Worm (Caenorhabditis elegans): ENCODE data around the gene srw-136.

DNA sequence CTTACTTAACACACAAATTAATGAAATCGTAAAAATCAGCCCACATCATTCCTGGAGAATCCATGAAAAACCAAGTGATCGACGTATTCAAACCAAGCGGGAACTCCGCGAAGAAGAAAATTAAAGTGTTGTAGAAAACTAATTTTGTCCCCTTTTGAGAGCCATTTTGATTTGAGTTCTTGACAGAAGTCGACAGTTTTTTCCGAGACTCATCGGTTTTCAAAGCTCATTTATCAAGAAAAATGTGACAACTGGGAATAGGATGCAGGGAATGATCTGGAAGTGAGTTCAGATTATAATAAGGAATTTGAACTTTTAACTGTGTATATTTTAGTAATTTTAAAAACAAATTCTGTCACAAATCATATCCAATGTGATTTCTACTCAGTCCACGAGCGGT lies 1.0 kb upstream of the srw-136 start, which contains the start of gene srw-135:
- TF ChIP-seq unc-86 (tag; optimal IDR thresholded peaks at IDR 0.05) (no peak), rnt-1 (tag; optimal IDR thresholded peaks at IDR 0.05) (no peak), ama-1 (optimal IDR thresholded peaks at IDR 0.05) (no peak)

All from whole organism, late embryonic.